Worm (Caenorhabditis elegans): Measurements from ENCODE around the gene rig-6.

- TF ChIP-seq sea-1 (GFP tag; conservative IDR thresholded peaks at IDR 0.05) (no peak), hmg-4 (GFP tag; optimal IDR thresholded peaks at IDR 0.05) (no peak), ama-1 (optimal IDR thresholded peaks at IDR 0.05) (no peak), hnd-1 (tag; optimal IDR thresholded peaks at IDR 0.05) (no peak), ceh-36 (tag; optimal IDR thresholded peaks at IDR 0.05) (no peak), F13C5.2 (tag; optimal IDR thresholded peaks at IDR 0.05) (no peak), ceh-13 (GFP tag; optimal IDR thresholded peaks at IDR 0.05) (no peak)
Measured at ce11 chrII:4854761-4855160, 42.9 kb upstream of the rig-6 start.

All from whole organism, early embryonic.